Fruit fly (Drosophila melanogaster): Measurements from ENCODE around the gene REPTOR.
A peak's percentile ranks its signal among the peaks of the same experiment; 100 is the strongest.

REPTOR gene

DNA sequence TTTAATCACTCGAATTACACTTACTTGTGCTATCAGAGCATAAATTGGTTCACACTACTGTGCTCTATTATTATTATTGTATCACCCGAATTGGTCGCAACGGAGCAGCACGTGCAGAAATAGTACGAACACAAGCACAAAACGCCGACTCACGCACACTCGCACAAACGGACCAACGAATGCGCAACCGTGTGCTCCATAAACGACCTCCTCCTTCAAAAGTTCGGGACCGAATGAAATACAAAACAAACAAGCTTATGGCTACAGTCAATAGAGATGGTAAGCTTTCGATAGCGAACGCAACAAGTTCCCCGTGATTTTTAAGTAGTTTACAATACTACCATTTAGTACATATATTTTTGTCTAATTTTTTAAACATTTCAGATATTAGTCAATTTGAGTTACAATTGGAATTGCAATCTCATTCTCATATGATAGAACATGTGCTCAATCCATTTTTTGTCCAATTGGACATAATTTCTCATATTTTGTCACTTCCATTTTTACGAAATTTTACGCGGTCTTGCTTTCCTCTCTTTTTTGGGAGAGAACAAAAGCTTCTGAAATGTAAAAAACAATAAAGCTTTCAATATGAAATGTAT lies 38.9 kb downstream of the REPTOR start, which contains the start of gene Cftr (continued):
- peak; percentile 83 for TF ChIP-seq caup (GFP tag; optimal IDR thresholded peaks at IDR 0.05; ENCODE audit: severe bottlenecking)
- peak; percentile 83 for TF ChIP-seq lab (GFP tag; optimal IDR thresholded peaks at IDR 0.05)
- TF ChIP-seq Blimp-1 (GFP tag; optimal IDR thresholded peaks at IDR 0.05), result no peak
- peak; percentile 64 for TF ChIP-seq CG32532 (GFP tag; IDR thresholded peaks at IDR 0.05)
- TF ChIP-seq CG12942 (GFP tag; optimal IDR thresholded peaks at IDR 0.05), result no peak
- TF ChIP-seq CG3838 (GFP tag; optimal IDR thresholded peaks at IDR 0.05), result peak; percentile 92
- peak; percentile 18; the same call in 1 of the 2 replicates for TF ChIP-seq Nf-YA (GFP tag; IDR thresholded peaks at IDR 0.05)
- peak in 1 of 2 experiments; percentile 43 for TF ChIP-seq chif (GFP tag; optimal IDR thresholded peaks at IDR 0.05)
- TF ChIP-seq rib (GFP tag; IDR thresholded peaks at IDR 0.05), result peak; percentile 67; the same call in 1 of the 2 replicates
- peak; percentile 57; the same call in 2 of the 3 replicates for TF ChIP-seq H15 (GFP tag; IDR thresholded peaks at IDR 0.05)
- TF ChIP-seq disco-r (GFP tag; optimal IDR thresholded peaks at IDR 0.05), result peak; percentile 5
- peak; percentile 63 for TF ChIP-seq CHES-1-like (GFP tag; optimal IDR thresholded peaks at IDR 0.05)
- peak; percentile 14 for TF ChIP-seq pnt (GFP tag; optimal IDR thresholded peaks at IDR 0.05)
- TF ChIP-seq zen2 (GFP tag; IDR thresholded peaks at IDR 0.05; ENCODE audit: partially characterized antibody), result peak; percentile 24; the same call in 1 of the 3 replicates
- TF ChIP-seq chinmo (GFP tag; IDR thresholded peaks at IDR 0.05; ENCODE audit: partially characterized antibody), result peak; percentile 94; the same call in 3 of the 4 replicates
- peak; percentile 7 for TF ChIP-seq tx (GFP tag; optimal IDR thresholded peaks at IDR 0.05)
- TF ChIP-seq CG4617 (GFP tag; optimal IDR thresholded peaks at IDR 0.05; ENCODE audit: borderline replicate concordance), result peak; percentile 12
- TF ChIP-seq abd-A (tag; optimal IDR thresholded peaks at IDR 0.05), result peak; percentile 47
- peak; percentile 49 for TF ChIP-seq Camta (GFP tag; optimal IDR thresholded peaks at IDR 0.05)
- peak; percentile 10 for TF ChIP-seq CG2116 (GFP tag; optimal IDR thresholded peaks at IDR 0.05)
- TF ChIP-seq CG11696 (GFP tag; IDR thresholded peaks at IDR 0.05), result no peak; the same call in 1 of the 2 replicates
- TF ChIP-seq CG3163 (GFP tag; optimal IDR thresholded peaks at IDR 0.05), result peak; percentile 5
- peak; percentile 58 for TF ChIP-seq Atf6 (GFP tag; IDR thresholded peaks at IDR 0.05)
- peak; percentile 37 for TF ChIP-seq CG5180 (GFP tag; optimal IDR thresholded peaks at IDR 0.05)
- no peak for TF ChIP-seq CG13775 (GFP tag; optimal IDR thresholded peaks at IDR 0.05)
- no peak for TF ChIP-seq bowl (GFP tag; IDR thresholded peaks at IDR 0.05)
- no peak for TF ChIP-seq ase (GFP tag; IDR thresholded peaks at IDR 0.05)
- peak; percentile 10 for TF ChIP-seq CG5245 (GFP tag; optimal IDR thresholded peaks at IDR 0.05)
- peak; percentile 62 for TF ChIP-seq CG13287 (GFP tag; IDR thresholded peaks at IDR 0.05; ENCODE audit: partially characterized antibody)
- TF ChIP-seq exex (tag; optimal IDR thresholded peaks at IDR 0.05), result peak; percentile 40
- TF ChIP-seq Spps (tag; optimal IDR thresholded peaks at IDR 0.05), result no peak
- peak; percentile 65; the same call in 1 of the 2 replicates for TF ChIP-seq CG14014 (GFP tag; IDR thresholded peaks at IDR 0.05)
- peak; percentile 36 for TF ChIP-seq maf-S (GFP tag; optimal IDR thresholded peaks at IDR 0.05)
- TF ChIP-seq ftz-f1 (GFP tag; optimal IDR thresholded peaks at IDR 0.05), result peak; percentile 75
- peak; percentile 44; the same call in 1 of the 2 replicates for TF ChIP-seq ranshi (GFP tag; IDR thresholded peaks at IDR 0.05)
- TF ChIP-seq dysf (GFP tag; IDR thresholded peaks at IDR 0.05), result peak; percentile 42; the same call in 1 of the 3 replicates
- no peak for TF ChIP-seq Hr3 (GFP tag; optimal IDR thresholded peaks at IDR 0.05)
- TF ChIP-seq CG12071 (GFP tag; optimal IDR thresholded peaks at IDR 0.05), result peak; percentile 77
- TF ChIP-seq CG6813 (GFP tag; optimal IDR thresholded peaks at IDR 0.05), result peak; percentile 27
- peak; percentile 46 for TF ChIP-seq dm (GFP tag; optimal IDR thresholded peaks at IDR 0.05)
- TF ChIP-seq PHDP (tag; optimal IDR thresholded peaks at IDR 0.05), result peak; percentile 15
- TF ChIP-seq Hsf (GFP tag; optimal IDR thresholded peaks at IDR 0.05), result peak; percentile 26
- peak; percentile 65; the same call in 1 of the 2 replicates for TF ChIP-seq CG16779 (GFP tag; IDR thresholded peaks at IDR 0.05)
- peak; percentile 88 for TF ChIP-seq mirr (GFP tag; optimal IDR thresholded peaks at IDR 0.05)
- peak; percentile 80 for TF ChIP-seq CG7987 (GFP tag; optimal IDR thresholded peaks at IDR 0.05)
- no peak for TF ChIP-seq vnd (GFP tag; IDR thresholded peaks at IDR 0.05; ENCODE audit: partially characterized antibody)
- peak; percentile 90 for TF ChIP-seq cg (GFP tag; optimal IDR thresholded peaks at IDR 0.05)
- peak in 1 of 2 experiments; percentile 19 for TF ChIP-seq eve (GFP tag; optimal IDR thresholded peaks at IDR 0.05)
- peak; percentile 16 for TF ChIP-seq odd (GFP tag; optimal IDR thresholded peaks at IDR 0.05)
